Fruit fly (Drosophila melanogaster) whole organism, embryonic: Measurements from ENCODE around the gene brv3.
A peak's percentile ranks its signal among the peaks of the same experiment; 100 is the strongest.

Source experiments
- Awh ChIP-seq: fragments of 200-800 bp; sonication (Bioruptor generic); IDR thresholded peaks from 2 replicates; pipeline ENCODE4, ENCODE4 v1.3.6; 2022; ENCODE audit warnings: missing biosample characterization, missing genetic modification characterization
- Bdp1 ChIP-seq: fragments of 200-800 bp; sonication (Bioruptor generic); optimal IDR thresholded peaks from 3 replicates; lab custom pipeline; 2016; ENCODE audit warnings: missing biosample characterization, missing genetic modification characterization
- CG1024 ChIP-seq: fragments of 200-800 bp; sonication (Bioruptor generic); IDR thresholded peaks from 2 replicates; pipeline ENCODE4 v1.3.6; 2022; ENCODE audit warnings: missing biosample characterization, missing genetic modification characterization
- CG1233 ChIP-seq: fragments of 200-800 bp; sonication (Bioruptor generic); optimal IDR thresholded peaks from 4 replicates; lab custom pipeline; 2018; ENCODE audit warnings: missing biosample characterization, mild to moderate bottlenecking, missing genetic modification characterization
- CG13287 ChIP-seq: fragments of 200-800 bp; sonication (Bioruptor generic); IDR thresholded peaks from 2 replicates; pipeline ENCODE4 v1.3.6; 2022; ENCODE audit warnings: missing biosample characterization, missing genetic modification characterization; ENCODE audit not compliant: partially characterized antibody
- CG14860 ChIP-seq: fragments of 200-800 bp; sonication (Bioruptor generic); IDR thresholded peaks from 3 replicates; pipeline ENCODE4 v1.3.6; 2022; ENCODE audit warnings: missing biosample characterization, missing genetic modification characterization; ENCODE audit not compliant: partially characterized antibody
- CG18011 ChIP-seq: fragments of 200-800 bp; sonication (Bioruptor generic); optimal IDR thresholded peaks from 2 replicates; lab custom pipeline; 2017; ENCODE audit warnings: missing biosample characterization, missing genetic modification characterization, mild to moderate bottlenecking, moderate library complexity, missing genotype
- CG18599 ChIP-seq: fragments of 200-800 bp; sonication (Bioruptor generic); optimal IDR thresholded peaks from 3 replicates; lab custom pipeline; 2017; ENCODE audit warnings: missing biosample characterization, missing genetic modification characterization, mild to moderate bottlenecking, moderate library complexity, missing genetic modification reagents
- CG2116 ChIP-seq: fragments of 200-800 bp; sonication (Bioruptor generic); optimal IDR thresholded peaks from 3 replicates; lab custom pipeline; 2018; ENCODE audit warnings: missing biosample characterization, mild to moderate bottlenecking, missing genetic modification characterization
- CG31441 ChIP-seq: fragments of 200-800 bp; sonication (Bioruptor generic); IDR thresholded peaks from 2 replicates; pipeline ENCODE4 v1.3.6; 2022; ENCODE audit warnings: missing biosample characterization, missing genetic modification characterization
- CG34422 ChIP-seq: fragments of 200-800 bp; sonication (Bioruptor generic); IDR thresholded peaks from 3 replicates; pipeline ENCODE4 v1.3.6; 2022; ENCODE audit warnings: missing biosample characterization, missing genetic modification characterization
- CG42726 ChIP-seq: fragments of 200-800 bp; sonication (Bioruptor generic); IDR thresholded peaks from 2 replicates; pipeline ENCODE4 v1.3.6; 2022; ENCODE audit warnings: missing biosample characterization, missing genetic modification characterization; ENCODE audit not compliant: partially characterized antibody
- CG43689 ChIP-seq: fragments of 200-800 bp; sonication (Bioruptor generic); IDR thresholded peaks from 2 replicates; pipeline ENCODE4 v1.3.6; 2022; ENCODE audit warnings: missing biosample characterization, missing genetic modification characterization
- CG4424 ChIP-seq: fragments of 200-800 bp; sonication (Bioruptor generic); optimal IDR thresholded peaks from 3 replicates; lab custom pipeline; 2016; ENCODE audit warnings: missing biosample characterization, missing genetic modification characterization
- CG4617 ChIP-seq: fragments of 200-800 bp; sonication (Bioruptor generic); optimal IDR thresholded peaks from 3 replicates; lab custom pipeline; 2016; ENCODE audit warnings: missing biosample characterization, missing genetic modification characterization, borderline replicate concordance
- CG4854 ChIP-seq: fragments of 200-800 bp; sonication (Bioruptor generic); optimal IDR thresholded peaks from 2 replicates; lab custom pipeline; 2016; ENCODE audit warnings: missing biosample characterization, missing genetic modification characterization, inconsistent platforms
- CG5180 ChIP-seq: fragments of 200-800 bp; sonication (Bioruptor generic); optimal IDR thresholded peaks from 3 replicates; lab custom pipeline; 2017; ENCODE audit warnings: missing biosample characterization, missing genetic modification characterization, mild to moderate bottlenecking, moderate library complexity, missing genetic modification reagents
- CG6254 ChIP-seq: fragments of 200-800 bp; sonication (Bioruptor generic); optimal IDR thresholded peaks from 3 replicates; lab custom pipeline; 2017; ENCODE audit warnings: mild to moderate bottlenecking, missing biosample characterization, missing genetic modification reagents, missing genetic modification characterization
- CG6765 ChIP-seq: fragments of 200-800 bp; sonication (Bioruptor generic); optimal IDR thresholded peaks from 3 replicates; lab custom pipeline; 2017; ENCODE audit warnings: missing biosample characterization, mild to moderate bottlenecking, missing genetic modification characterization
- CG8290 ChIP-seq, 3 experiments: fragments of 200-800 bp; sonication (Bioruptor generic); optimal IDR thresholded peaks; 2 replicates each; lab custom pipeline; 2016 to 2019; ENCODE audit warnings: missing biosample characterization in 3 of 3, missing genetic modification characterization in 3 of 3, mild to moderate bottlenecking in 2 of 3, moderate library complexity in 1 of 3
- CG8388 ChIP-seq: fragments of 200-800 bp; sonication (Bioruptor generic); optimal IDR thresholded peaks from 2 replicates; lab custom pipeline; 2019; ENCODE audit warnings: missing biosample characterization, mild to moderate bottlenecking, missing genetic modification characterization, moderate library complexity
- D ChIP-seq, 2 experiments: fragments of 200-800 bp in 1 of 2; fragments of >200 bp in 1 of 2; sonication (Bioruptor generic) in 1 of 2; optimal IDR thresholded peaks; 2 replicates in 1 of 2; 3 replicates in 1 of 2; lab custom pipeline; 2017; ENCODE audit warnings: mild to moderate bottlenecking in 1 of 2, missing biosample characterization in 1 of 2, missing genetic modification characterization in 1 of 2, missing genetic modification reagents in 1 of 2
- D19A ChIP-seq: fragments of 200-800 bp; optimal IDR thresholded peaks from 3 replicates; lab custom pipeline; 2019; ENCODE audit warnings: missing biosample characterization, mild to moderate bottlenecking, missing genetic modification characterization, moderate library complexity
- Dek ChIP-seq: fragments of 200-800 bp; sonication (Bioruptor generic); optimal IDR thresholded peaks from 3 replicates; lab custom pipeline; 2019; ENCODE audit warnings: missing biosample characterization, mild to moderate bottlenecking, missing genetic modification characterization, moderate library complexity
- Dip2 ChIP-seq: fragments of 200-800 bp; sonication (Bioruptor generic); IDR thresholded peaks from 2 replicates; pipeline ENCODE4 v1.3.6; 2022; ENCODE audit warnings: missing biosample characterization, missing genetic modification characterization
- Dref ChIP-seq: fragments of 200-800 bp; sonication (Bioruptor generic); IDR thresholded peaks from 2 replicates; pipeline ENCODE4 v1.3.6; 2022; ENCODE audit warnings: missing biosample characterization, missing genetic modification characterization
- HLH3B ChIP-seq: fragments of 200-800 bp; sonication (Bioruptor generic); IDR thresholded peaks from 2 replicates; pipeline ENCODE4 v1.3.6; 2022; ENCODE audit warnings: missing biosample characterization, missing genetic modification characterization
- HmgD ChIP-seq: fragments of 200-800 bp; sonication (Bioruptor generic); optimal IDR thresholded peaks from 3 replicates; lab custom pipeline; 2016; ENCODE audit warnings: missing biosample characterization, missing genetic modification characterization
- Hmx ChIP-seq: fragments of 200-800 bp; sonication (Bioruptor generic); optimal IDR thresholded peaks from 2 replicates; lab custom pipeline; 2016; ENCODE audit warnings: missing biosample characterization, missing genetic modification characterization
- Sox100B ChIP-seq: fragments of 200-800 bp; sonication (Bioruptor generic); optimal IDR thresholded peaks from 3 replicates; lab custom pipeline; 2018; ENCODE audit warnings: missing biosample characterization, mild to moderate bottlenecking, missing genetic modification characterization
- Spps ChIP-seq: fragments of 200-800 bp; sonication (Bioruptor generic); optimal IDR thresholded peaks from 2 replicates; lab custom pipeline; 2018; ENCODE audit warnings: missing biosample characterization, mild to moderate bottlenecking, missing genetic modification characterization
- Trl ChIP-seq, 3 experiments: fragments of >200 bp in 2 of 3; fragments of 200-800 bp in 1 of 3; sonication (Bioruptor generic) in 1 of 3; optimal IDR thresholded peaks; 2 replicates in 1 of 3; 3 replicates in 2 of 3; lab custom pipeline; 2016 to 2017; ENCODE audit warnings: missing biosample characterization in 1 of 3, missing genetic modification characterization in 1 of 3
- aop ChIP-seq: fragments of 200-800 bp; sonication (Bioruptor generic); IDR thresholded peaks from 2 replicates; pipeline ENCODE4 v1.3.6; 2022; ENCODE audit warnings: missing biosample characterization, missing genetic modification characterization
- bab2 ChIP-seq: fragments of 200-800 bp; sonication (Bioruptor generic); optimal IDR thresholded peaks from 2 replicates; lab custom pipeline; 2016; ENCODE audit warnings: missing biosample characterization, missing genetic modification characterization
- bigmax ChIP-seq: fragments of 200-800 bp; sonication (Bioruptor generic); optimal IDR thresholded peaks from 2 replicates; lab custom pipeline; 2018; ENCODE audit warnings: missing biosample characterization, mild to moderate bottlenecking, missing genetic modification characterization
- br ChIP-seq: fragments of >200 bp; optimal IDR thresholded peaks from 2 replicates; lab custom pipeline; 2017
- btn ChIP-seq: fragments of 200-800 bp; sonication (Bioruptor generic); optimal IDR thresholded peaks from 2 replicates; lab custom pipeline; 2016; ENCODE audit warnings: missing biosample characterization, missing genetic modification characterization
- gsb-n ChIP-seq: fragments of 200-800 bp; sonication (Bioruptor generic); optimal IDR thresholded peaks from 3 replicates; lab custom pipeline; 2018; ENCODE audit warnings: missing biosample characterization, mild to moderate bottlenecking, missing genetic modification characterization
- jigr1 ChIP-seq: fragments of 200-800 bp; sonication (Bioruptor generic); IDR thresholded peaks from 3 replicates; pipeline ENCODE4 v1.3.6; 2022; ENCODE audit warnings: missing biosample characterization, missing genetic modification characterization
- oc ChIP-seq: fragments of 200-800 bp; sonication (Bioruptor generic); optimal IDR thresholded peaks from 2 replicates; lab custom pipeline; 2018; ENCODE audit warnings: missing biosample characterization, mild to moderate bottlenecking, missing genetic modification characterization, moderate library complexity
- org-1 ChIP-seq: fragments of 200-800 bp; sonication (Bioruptor generic); optimal IDR thresholded peaks from 2 replicates; lab custom pipeline; 2017; ENCODE audit warnings: missing biosample characterization, missing genetic modification characterization
- phol ChIP-seq: fragments of 200-800 bp; sonication (Bioruptor generic); optimal IDR thresholded peaks from 3 replicates; lab custom pipeline; 2018; ENCODE audit warnings: missing biosample characterization, mild to moderate bottlenecking, missing genetic modification characterization, moderate library complexity
- prd ChIP-seq, 3 experiments: fragments of >200 bp in 2 of 3; fragments of 200-800 bp in 1 of 3; sonication (Bioruptor generic) in 1 of 3; optimal IDR thresholded peaks in 2 of 3; IDR thresholded peaks in 1 of 3; 2 replicates in 2 of 3; 3 replicates in 1 of 3; pipeline versions ENCODE4 v1.3.6 to Lab custom; 2017 to 2022; ENCODE audit warnings: missing biosample characterization in 1 of 3, missing genetic modification characterization in 1 of 3
- pum ChIP-seq: fragments of 200-800 bp; sonication (Bioruptor generic); optimal IDR thresholded peaks from 2 replicates; lab custom pipeline; 2016; ENCODE audit warnings: missing biosample characterization, missing genetic modification characterization
- sqz ChIP-seq: fragments of 200-800 bp; sonication (Bioruptor generic); optimal IDR thresholded peaks from 3 replicates; lab custom pipeline; 2018; ENCODE audit warnings: missing biosample characterization, mild to moderate bottlenecking, missing genetic modification characterization
- sug ChIP-seq: fragments of 200-800 bp; optimal IDR thresholded peaks from 2 replicates; lab custom pipeline; 2019; ENCODE audit warnings: missing biosample characterization, mild to moderate bottlenecking, missing genetic modification characterization, moderate library complexity
- tx ChIP-seq: fragments of 200-800 bp; sonication (Bioruptor generic); optimal IDR thresholded peaks from 2 replicates; lab custom pipeline; 2016; ENCODE audit warnings: missing biosample characterization, missing genetic modification characterization
- vfl ChIP-seq: fragments of 200-800 bp; sonication (Bioruptor generic); optimal IDR thresholded peaks from 2 replicates; lab custom pipeline; 2016; ENCODE audit warnings: missing biosample characterization, missing genetic modification characterization
- zen ChIP-seq: fragments of 200-800 bp; sonication (Bioruptor generic); optimal IDR thresholded peaks from 3 replicates; lab custom pipeline; 2018; ENCODE audit warnings: missing biosample characterization, mild to moderate bottlenecking, missing genetic modification characterization, moderate library complexity

Gene brv3

DNA sequence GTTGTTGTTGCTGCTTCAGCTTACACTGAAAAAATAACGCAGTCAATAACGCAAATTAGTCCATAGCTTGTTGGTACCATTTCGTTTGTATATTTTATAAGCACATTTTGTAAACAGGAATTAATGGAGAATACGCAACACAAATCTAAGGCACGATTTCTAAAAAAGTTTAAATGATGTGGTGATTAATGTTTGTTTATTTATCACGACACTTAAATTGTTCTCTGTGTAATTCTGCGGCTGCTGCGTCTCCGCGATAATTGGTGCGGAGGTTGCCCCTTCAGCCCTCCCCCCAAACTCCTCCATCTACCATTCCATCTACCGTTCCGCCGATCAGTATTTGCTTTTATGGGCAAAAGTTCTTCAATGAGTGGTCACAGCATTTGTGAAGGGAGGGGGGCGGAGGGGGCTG, 23.1 kb upstream of the brv3 start (continued):
- TF ChIP-seq CG1024 = no peak
- TF ChIP-seq gsb-n (tag; lab: Kevin White, UChicago) = peak; percentile 38
- peak; percentile 70 for TF ChIP-seq phol (tag; lab: Kevin White, UChicago)
- TF ChIP-seq CG8290 (GFP tag; optimal IDR thresholded peaks at IDR 0.05; lab: Kevin White, UChicago) = peak; percentile 3
- TF ChIP-seq CG8290 (tag; optimal IDR thresholded peaks at IDR 0.05; lab: Kevin White, UChicago) = peak in 1 of 2 experiments; percentile 88
- TF ChIP-seq CG31441 = peak; percentile 64
- no peak for TF ChIP-seq CG43689
- peak; percentile 33 for TF ChIP-seq vfl
- TF ChIP-seq Sox100B (GFP tag; lab: Kevin White, UChicago) = peak; percentile 54
- peak; percentile 69 for TF ChIP-seq CG18599
- TF ChIP-seq prd (optimal IDR thresholded peaks at IDR 0.05; lab: Kevin White, UChicago) = no peak
- TF ChIP-seq prd (GFP tag; IDR thresholded peaks at IDR 0.05; lab: Robert Waterston, UW) = peak; percentile 64
- TF ChIP-seq Dek (tag; lab: Kevin White, UChicago) = peak; percentile 58
- peak; percentile 1 for TF ChIP-seq CG18011 (GFP tag; lab: Kevin White, UChicago)
- TF ChIP-seq CG8388 (GFP tag; lab: Kevin White, UChicago) = peak; percentile 50
- no peak for TF ChIP-seq CG42726 (GFP tag; lab: Robert Waterston, UW)
- peak; percentile 57 for TF ChIP-seq CG5180 (GFP tag; lab: Kevin White, UChicago)
- no peak for TF ChIP-seq CG2116 (GFP tag; lab: Kevin White, UChicago)
- peak; percentile 31 for TF ChIP-seq Bdp1 (GFP tag; lab: Kevin White, UChicago)
- TF ChIP-seq Trl (optimal IDR thresholded peaks at IDR 0.05; lab: Kevin White, UChicago) = no peak
- TF ChIP-seq Trl (GFP tag; optimal IDR thresholded peaks at IDR 0.05; lab: Kevin White, UChicago) = peak; percentile 45
- no peak for TF ChIP-seq D (optimal IDR thresholded peaks at IDR 0.05; lab: Kevin White, UChicago)
- peak; percentile 34 for TF ChIP-seq D (GFP tag; optimal IDR thresholded peaks at IDR 0.05; lab: Kevin White, UChicago)
- no peak for TF ChIP-seq Dref
- TF ChIP-seq tx (GFP tag; lab: Kevin White, UChicago) = no peak
- TF ChIP-seq Spps (tag; lab: Kevin White, UChicago) = no peak
- peak; percentile 46 for TF ChIP-seq D19A (tag; lab: Kevin White, UChicago)
- no peak for TF ChIP-seq CG34422 (GFP tag; lab: Robert Waterston, UW)
- no peak for TF ChIP-seq CG13287 (GFP tag; lab: Robert Waterston, UW)
- TF ChIP-seq sqz (GFP tag; lab: Kevin White, UChicago) = peak; percentile 18
- peak; percentile 54 for TF ChIP-seq CG6765 (GFP tag; lab: Kevin White, UChicago)
- no peak for TF ChIP-seq CG6254 (GFP tag; lab: Kevin White, UChicago)
- TF ChIP-seq Dip2 (GFP tag; lab: Robert Waterston, UW) = no peak
- TF ChIP-seq CG1233 (GFP tag; lab: Kevin White, UChicago) = peak; percentile 34
- no peak for TF ChIP-seq zen (tag; lab: Kevin White, UChicago)
- TF ChIP-seq aop (GFP tag; lab: Robert Waterston, UW) = 0 out of 2 replicates have a peak, but pooled peaks have one; percentile 44
- TF ChIP-seq CG14860 = no peak
- TF ChIP-seq sug (tag; lab: Kevin White, UChicago) = peak; percentile 37
- no peak for TF ChIP-seq br
- TF ChIP-seq jigr1 (GFP tag; lab: Robert Waterston, UW) = peak; percentile 29; the same call in 1 of the 3 replicates
- TF ChIP-seq CG4424 (GFP tag; lab: Kevin White, UChicago) = peak; percentile 62
- TF ChIP-seq bab2 (GFP tag; lab: Kevin White, UChicago) = peak; percentile 56
- peak; percentile 50 for TF ChIP-seq pum (GFP tag; lab: Kevin White, UChicago)
- peak; percentile 20 for TF ChIP-seq btn
- no peak for TF ChIP-seq CG4617 (GFP tag; lab: Kevin White, UChicago)
- peak; percentile 54 for TF ChIP-seq org-1
- TF ChIP-seq Awh (GFP tag; lab: Robert Waterston, UW) = no peak
- TF ChIP-seq bigmax (GFP tag; lab: Kevin White, UChicago) = no peak
- peak; percentile 49 for TF ChIP-seq HLH3B (GFP tag; lab: Robert Waterston, UW)
- TF ChIP-seq CG4854 (GFP tag; lab: Kevin White, UChicago) = no peak
- no peak for TF ChIP-seq HmgD (GFP tag; lab: Kevin White, UChicago)
- TF ChIP-seq oc (tag; lab: Kevin White, UChicago) = peak; percentile 52
- TF ChIP-seq Hmx (GFP tag; lab: Kevin White, UChicago) = no peak
